Worm (Caenorhabditis elegans) whole organism, L2 larva: ENCODE data around the gene F52F10.2.

ENCODE experiments used
- C34F6.9 ChIP-seq: fragments of 150-350 bp; optimal IDR thresholded peaks from 2 replicates; lab custom pipeline; 2014; ENCODE audit warnings: missing biosample characterization, missing genetic modification characterization
- F13H6.1 ChIP-seq: sonication (generic microtip); optimal IDR thresholded peaks from 2 replicates; lab custom pipeline; 2016; ENCODE audit warnings: missing genetic modification characterization, missing compliant biosample characterization
- R02D3.7 ChIP-seq: fragments of 150-350 bp; optimal IDR thresholded peaks from 2 replicates; lab custom pipeline; 2014; ENCODE audit warnings: missing biosample characterization, missing genetic modification characterization
- Y55F3AM.14 ChIP-seq: fragments of 200-800 bp; sonication (Bioruptor generic); optimal IDR thresholded peaks from 2 replicates; lab custom pipeline; 2018; ENCODE audit warnings: mild to moderate bottlenecking, missing genetic modification characterization, missing compliant biosample characterization
- ZK546.5 ChIP-seq: sonication (generic microtip); optimal IDR thresholded peaks from 2 replicates; lab custom pipeline; 2017; ENCODE audit warnings: missing biosample characterization, missing genetic modification characterization
- alr-1 ChIP-seq: fragments of 150-350 bp; optimal IDR thresholded peaks from 2 replicates; lab custom pipeline; 2014; ENCODE audit warnings: missing biosample characterization, missing genetic modification characterization
- aly-2 ChIP-seq: fragments of 150-350 bp; optimal IDR thresholded peaks from 2 replicates; lab custom pipeline; 2014; ENCODE audit warnings: missing biosample characterization, missing genetic modification characterization
- ama-1 ChIP-seq: fragments of 150-350 bp; optimal IDR thresholded peaks from 2 replicates; lab custom pipeline; 2018; ENCODE audit warnings: inconsistent platforms
- blmp-1 ChIP-seq: sonication (generic microtip); optimal IDR thresholded peaks from 2 replicates; lab custom pipeline; 2017; ENCODE audit warnings: missing genetic modification characterization, mild to moderate bottlenecking, missing compliant biosample characterization, antibody characterized with exemption, moderate library complexity; ENCODE audit not compliant: insufficient read depth
- dmd-4 ChIP-seq: sonication (generic microtip); optimal IDR thresholded peaks from 2 replicates; lab custom pipeline; 2017; ENCODE audit warnings: missing biosample characterization, missing genetic modification characterization
- egl-27 ChIP-seq: sonication (generic microtip); optimal IDR thresholded peaks from 3 replicates; lab custom pipeline; 2017; ENCODE audit warnings: missing biosample characterization, missing genetic modification reagents, missing genetic modification characterization
- elt-1 ChIP-seq: fragments of 150-350 bp; optimal IDR thresholded peaks from 2 replicates; lab custom pipeline; 2014; ENCODE audit warnings: missing biosample characterization, missing genetic modification characterization
- elt-3 ChIP-seq: sonication (generic microtip); optimal IDR thresholded peaks from 2 replicates; lab custom pipeline; 2017; ENCODE audit warnings: missing biosample characterization, missing genetic modification characterization
- fos-1 ChIP-seq: fragments of 150-350 bp; optimal IDR thresholded peaks from 2 replicates; lab custom pipeline; 2014; ENCODE audit warnings: missing biosample characterization, missing genetic modification characterization
- gmeb-1 ChIP-seq: fragments of 150-350 bp; optimal IDR thresholded peaks from 2 replicates; lab custom pipeline; 2014; ENCODE audit warnings: missing biosample characterization, missing genetic modification characterization
- lin-11 ChIP-seq: fragments of 150-350 bp; sonication (generic microtip); optimal IDR thresholded peaks from 2 replicates; lab custom pipeline; 2014; ENCODE audit warnings: missing biosample characterization, missing genetic modification characterization, inconsistent platforms, mixed read lengths
- lin-13 ChIP-seq: fragments of 150-350 bp; optimal IDR thresholded peaks from 2 replicates; lab custom pipeline; 2014; ENCODE audit warnings: missing biosample characterization, missing genetic modification reagents, missing genetic modification characterization
- lsy-2 ChIP-seq, 2 experiments: fragments of 150-350 bp in 1 of 2; sonication (generic microtip) in 1 of 2; optimal IDR thresholded peaks; 2 replicates each; lab custom pipeline; 2014 to 2017; ENCODE audit warnings: missing biosample characterization in 2 of 2, missing genetic modification characterization in 2 of 2
- mab-5 ChIP-seq: fragments of 150-350 bp; optimal IDR thresholded peaks from 2 replicates; lab custom pipeline; 2014; ENCODE audit warnings: missing biosample characterization, missing genetic modification characterization
- mbf-1 ChIP-seq: sonication (generic microtip); optimal IDR thresholded peaks from 2 replicates; lab custom pipeline; 2017; ENCODE audit warnings: missing biosample characterization, missing genetic modification characterization
- mdl-1 ChIP-seq, 2 experiments: fragments of 150-350 bp in 1 of 2; sonication (generic microtip) in 1 of 2; optimal IDR thresholded peaks; 2 replicates each; lab custom pipeline; 2017; ENCODE audit warnings: missing biosample characterization in 2 of 2, missing genetic modification characterization in 2 of 2
- nhr-11 ChIP-seq: fragments of 150-350 bp; optimal IDR thresholded peaks from 2 replicates; lab custom pipeline; 2014; ENCODE audit warnings: missing biosample characterization, missing genetic modification characterization
- nhr-12 ChIP-seq: fragments of 150-350 bp; optimal IDR thresholded peaks from 2 replicates; lab custom pipeline; 2014; ENCODE audit warnings: missing biosample characterization, missing genetic modification characterization
- nhr-21 ChIP-seq: fragments of 150-350 bp; optimal IDR thresholded peaks from 2 replicates; lab custom pipeline; 2014; ENCODE audit warnings: missing biosample characterization, missing genetic modification characterization
- nhr-23 ChIP-seq: fragments of 150-350 bp; optimal IDR thresholded peaks from 2 replicates; lab custom pipeline; 2014; ENCODE audit warnings: missing biosample characterization, missing genetic modification reagents, missing genetic modification characterization
- nhr-25 ChIP-seq: fragments of 150-350 bp; sonication (generic microtip); optimal IDR thresholded peaks from 3 replicates; lab custom pipeline; 2014; ENCODE audit warnings: missing biosample characterization, missing genetic modification characterization
- nhr-6 ChIP-seq: fragments of 150-350 bp; optimal IDR thresholded peaks from 2 replicates; lab custom pipeline; 2014; ENCODE audit warnings: missing biosample characterization, missing genetic modification characterization
- nhr-77 ChIP-seq: fragments of 150-350 bp; optimal IDR thresholded peaks from 2 replicates; lab custom pipeline; 2014; ENCODE audit warnings: missing biosample characterization, missing genetic modification characterization
- peb-1 ChIP-seq: fragments of 150-350 bp; optimal IDR thresholded peaks from 2 replicates; lab custom pipeline; 2014; ENCODE audit warnings: missing biosample characterization, missing genetic modification characterization
- skn-1 ChIP-seq: sonication (generic microtip); optimal IDR thresholded peaks from 2 replicates; lab custom pipeline; 2017; ENCODE audit warnings: missing biosample characterization, missing genetic modification characterization
- sma-3 ChIP-seq: sonication (generic microtip); optimal IDR thresholded peaks from 2 replicates; lab custom pipeline; 2016; ENCODE audit warnings: missing genetic modification reagents, missing genetic modification characterization, missing compliant biosample characterization
- sma-9 ChIP-seq, 2 experiments: fragments of 150-350 bp in 1 of 2; sonication (generic microtip) in 1 of 2; optimal IDR thresholded peaks; 2 replicates each; lab custom pipeline; 2014 to 2016; ENCODE audit warnings: missing genetic modification characterization in 2 of 2, mild to moderate bottlenecking in 1 of 2, missing biosample characterization in 1 of 2, missing compliant biosample characterization in 1 of 2, missing genetic modification reagents in 1 of 2, moderate library complexity in 1 of 2
- snpc-4 ChIP-seq: fragments of 150-350 bp; optimal IDR thresholded peaks from 2 replicates; lab custom pipeline; 2014; ENCODE audit warnings: missing biosample characterization, missing genetic modification characterization
- unc-39 ChIP-seq: fragments of 150-350 bp; optimal IDR thresholded peaks from 2 replicates; lab custom pipeline; 2014; ENCODE audit warnings: missing biosample characterization, missing genetic modification characterization
- unc-55 ChIP-seq: fragments of 150-350 bp; sonication (generic microtip); optimal IDR thresholded peaks from 3 replicates; lab custom pipeline; 2014; ENCODE audit warnings: missing biosample characterization, missing genetic modification reagents, missing genetic modification characterization
- unc-62 ChIP-seq: fragments of 150-350 bp; optimal IDR thresholded peaks from 2 replicates; lab custom pipeline; 2014; ENCODE audit warnings: missing biosample characterization, missing genetic modification reagents, missing genetic modification characterization
- zag-1 ChIP-seq: fragments of 150-350 bp; optimal IDR thresholded peaks from 2 replicates; lab custom pipeline; 2014; ENCODE audit warnings: missing biosample characterization, missing genetic modification characterization
- ztf-4 ChIP-seq: fragments of 150-350 bp; optimal IDR thresholded peaks from 2 replicates; lab custom pipeline; 2014; ENCODE audit warnings: missing biosample characterization, missing genetic modification characterization

F52F10.2 gene

ce11 chrV:1547843-1548242, at the start of gene F52F10.2:
Gene F52F10.2 (plus strand): TSS chrV:1548143.
- TF ChIP-seq R02D3.7 (no peak), zag-1 (no peak), fos-1 (no peak), egl-27 (tag; lab: Kevin White, UChicago) (no peak), lsy-2 (tag; optimal IDR thresholded peaks at IDR 0.05; lab: Kevin White, UChicago) (no peak), mdl-1 (tag; optimal IDR thresholded peaks at IDR 0.05; lab: Kevin White, UChicago) (no peak), unc-39 (no peak), nhr-21 (tag; lab: Kevin White, UChicago) (no peak), unc-62 (no peak), elt-1 (tag; lab: Kevin White, UChicago) (no peak), lin-11 (no peak), dmd-4 (tag; lab: Kevin White, UChicago) (no peak), nhr-77 (tag; lab: Kevin White, UChicago) (no peak), mab-5 (tag; lab: Kevin White, UChicago) (no peak), nhr-6 (tag; lab: Kevin White, UChicago) (no peak)

ce11 chrV:1499140-1499539, 48.8 kb upstream of the F52F10.2 start, which contains the start of gene sru-27:
Gene sru-27 (plus strand): TSS chrV:1499440.
- TF ChIP-seq lin-13 (GFP tag; lab: Kevin White, UChicago) (no peak), nhr-11 (tag; lab: Kevin White, UChicago) (no peak), dmd-4 (tag; lab: Kevin White, UChicago) (no peak), unc-55 (GFP tag; lab: Kevin White, UChicago) (no peak), nhr-12 (tag; lab: Kevin White, UChicago) (no peak), sma-3 (GFP tag; lab: Kevin White, UChicago) (no peak), Y55F3AM.14 (GFP tag; lab: Kevin White, UChicago) (no peak)

- TF ChIP-seq ama-1 (lab: Kevin White, UChicago) = no peak
- no peak for TF ChIP-seq nhr-25 (tag; lab: Kevin White, UChicago)
- TF ChIP-seq nhr-11 (tag; lab: Kevin White, UChicago) = no peak
- TF ChIP-seq aly-2 (tag; lab: Kevin White, UChicago) = no peak
- TF ChIP-seq mbf-1 (tag; lab: Kevin White, UChicago) = no peak
These were observed 41.9 kb upstream of the F52F10.2 start, which contains the start of gene sru-28 for ce11 chrV:1505995-1506394. Gene sru-28 (plus strand): TSS chrV:1506295.

ce11 chrV:1511537-1511936, 36.4 kb upstream of the F52F10.2 start, which contains the start of gene nhr-260:
Gene nhr-260 (minus strand): TSS chrV:1511637.
- TF ChIP-seq peb-1 (tag; lab: Kevin White, UChicago) (no peak), unc-55 (GFP tag; lab: Kevin White, UChicago) (no peak), egl-27 (tag; lab: Kevin White, UChicago) (no peak), nhr-77 (tag; lab: Kevin White, UChicago) (no peak), ztf-4 (tag; lab: Kevin White, UChicago) (no peak), sma-9 (GFP tag; optimal IDR thresholded peaks at IDR 0.05; lab: Kevin White, UChicago) (no peak), sma-9 (tag; optimal IDR thresholded peaks at IDR 0.05; lab: Kevin White, UChicago) (no peak), C34F6.9 (no peak)

ce11 chrV:1521845-1522244, 26.1 kb upstream of the F52F10.2 start, which contains the start of gene str-240:
Gene str-240 (minus strand): TSS chrV:1521945.
- TF ChIP-seq gmeb-1 (tag; lab: Kevin White, UChicago) (no peak), Y55F3AM.14 (GFP tag; lab: Kevin White, UChicago) (no peak), snpc-4 (tag; lab: Kevin White, UChicago) (no peak), nhr-23 (tag; lab: Kevin White, UChicago) (no peak), ama-1 (lab: Kevin White, UChicago) (no peak), zag-1 (no peak), lin-13 (GFP tag; lab: Kevin White, UChicago) (no peak), F13H6.1 (tag; lab: Kevin White, UChicago) (no peak)

ce11 chrV:1522485-1522884, 25.5 kb upstream of the F52F10.2 start, which contains the start of gene str-243:
Gene str-243 (plus strand): TSS chrV:1522785.
- TF ChIP-seq ZK546.5 (tag; lab: Kevin White, UChicago) = no peak
- TF ChIP-seq skn-1 (tag; lab: Kevin White, UChicago) = no peak
- TF ChIP-seq lin-13 (GFP tag; lab: Kevin White, UChicago) = no peak
- TF ChIP-seq mdl-1 (tag; optimal IDR thresholded peaks at IDR 0.05; lab: Kevin White, UChicago) = no peak
- no peak for TF ChIP-seq unc-62
- TF ChIP-seq Y55F3AM.14 (GFP tag; lab: Kevin White, UChicago) = no peak
- no peak for TF ChIP-seq elt-3 (tag; lab: Kevin White, UChicago)
- no peak for TF ChIP-seq C34F6.9
- no peak for TF ChIP-seq sma-9 (GFP tag; optimal IDR thresholded peaks at IDR 0.05; lab: Kevin White, UChicago)
- TF ChIP-seq sma-9 (tag; optimal IDR thresholded peaks at IDR 0.05; lab: Kevin White, UChicago) = no peak
- no peak for TF ChIP-seq blmp-1
- TF ChIP-seq nhr-12 (tag; lab: Kevin White, UChicago) = no peak
- TF ChIP-seq alr-1 (tag; lab: Kevin White, UChicago) = no peak
- TF ChIP-seq F13H6.1 (tag; lab: Kevin White, UChicago) = no peak
- TF ChIP-seq egl-27 (tag; lab: Kevin White, UChicago) = no peak
- no peak for TF ChIP-seq elt-1 (tag; lab: Kevin White, UChicago)
